Fruit fly (Drosophila melanogaster): ENCODE data around the gene cav.
A peak's percentile ranks its signal among the peaks of the same experiment; 100 is the strongest.

Gene cav

DNA sequence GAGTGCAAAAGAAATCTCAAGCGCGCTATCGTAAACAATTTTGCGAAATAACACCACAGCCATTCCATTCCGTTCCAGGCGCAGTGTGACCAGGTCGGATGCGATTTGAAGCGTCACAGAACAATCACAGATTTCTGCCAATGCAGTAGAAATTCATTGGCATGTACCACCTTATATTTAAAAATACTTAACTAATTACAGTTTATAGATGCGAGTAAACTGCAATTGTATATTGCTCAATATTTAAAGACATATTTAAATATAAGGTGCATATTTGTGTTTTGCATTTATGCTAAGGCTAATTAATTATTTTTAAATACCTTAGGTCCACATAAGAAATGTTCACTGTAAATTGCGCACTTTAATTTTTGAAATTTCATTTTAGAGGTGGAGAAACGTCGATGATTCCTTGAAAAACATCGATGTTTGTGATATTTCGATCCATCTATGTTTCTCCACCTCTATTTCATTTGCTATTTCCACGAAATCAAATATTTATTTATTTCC, 27.5 kb upstream of the cav start, which contains the start of the genes SMC6 and CG6204 (continued):
- TF ChIP-seq CG32006 (GFP tag; optimal IDR thresholded peaks at IDR 0.05) (peak; percentile 95), CG11294 (GFP tag; IDR thresholded peaks at IDR 0.05) (peak; percentile 91), dac (GFP tag; optimal IDR thresholded peaks at IDR 0.05) (peak; percentile 76), cyc (GFP tag; optimal IDR thresholded peaks at IDR 0.05) (peak; percentile 97), Eip75B (GFP tag; optimal IDR thresholded peaks at IDR 0.05) (peak; percentile 95), Sox102F (GFP tag; optimal IDR thresholded peaks at IDR 0.05) (peak; percentile 93), net (GFP tag; optimal IDR thresholded peaks at IDR 0.05) (peak; percentile 90), CG10631 (GFP tag; optimal IDR thresholded peaks at IDR 0.05) (peak; percentile 95), CG11902 (GFP tag; optimal IDR thresholded peaks at IDR 0.05) (peak; percentile 96), Gug (GFP tag; IDR thresholded peaks at IDR 0.05) (peak; percentile 94), CG6854 (GFP tag; optimal IDR thresholded peaks at IDR 0.05) (peak; percentile 83), CG8119 (GFP tag; IDR thresholded peaks at IDR 0.05) (peak; percentile 96), CG8632 (GFP tag; optimal IDR thresholded peaks at IDR 0.05) (peak; percentile 95), pdm3 (GFP tag; optimal IDR thresholded peaks at IDR 0.05) (peak; percentile 97), ss (GFP tag; optimal IDR thresholded peaks at IDR 0.05) (peak in 1 of 2 experiments; percentile 93), spab (GFP tag; optimal IDR thresholded peaks at IDR 0.05) (peak; percentile 90), CG31627 (GFP tag; optimal IDR thresholded peaks at IDR 0.05) (peak; percentile 97), CG6808 (GFP tag; optimal IDR thresholded peaks at IDR 0.05) (peak; percentile 90), OdsH (GFP tag; optimal IDR thresholded peaks at IDR 0.05) (peak; percentile 97), Hr39 (GFP tag; optimal IDR thresholded peaks at IDR 0.05) (peak; percentile 96)

DNA sequence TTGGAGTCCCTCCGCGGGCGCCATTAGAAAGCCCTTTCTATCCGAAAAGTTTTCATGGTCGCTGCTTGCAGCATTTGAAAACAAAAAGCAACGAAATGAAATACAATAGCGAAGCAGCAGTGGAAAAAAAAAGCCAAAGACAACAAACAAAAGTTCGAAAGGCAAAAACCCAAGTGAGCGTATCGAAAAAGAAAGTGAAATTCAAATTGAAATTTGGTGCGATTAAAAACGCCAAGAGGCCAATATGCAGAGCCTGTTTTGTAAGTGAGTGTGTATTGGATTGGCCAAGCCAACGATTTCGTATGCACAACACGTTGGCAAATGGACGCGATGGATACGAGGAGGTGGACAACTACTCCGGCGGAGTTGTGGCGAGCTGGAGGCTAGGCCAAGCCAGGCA, 18.2 kb upstream of the cav start:
- TF ChIP-seq CG32006 (GFP tag; optimal IDR thresholded peaks at IDR 0.05) (no peak), net (GFP tag; optimal IDR thresholded peaks at IDR 0.05) (no peak), CG16779 (tag; optimal IDR thresholded peaks at IDR 0.05) (no peak), dsx (GFP tag; optimal IDR thresholded peaks at IDR 0.05; ENCODE audit: poor library complexity, severe bottlenecking) (no peak), Blimp-1 (GFP tag; optimal IDR thresholded peaks at IDR 0.05) (peak; percentile 70), Ets96B (tag; optimal IDR thresholded peaks at IDR 0.05) (no peak), eg (GFP tag; IDR thresholded peaks at IDR 0.05) (peak; percentile 13; the same call in 1 of the 3 replicates)

- TF ChIP-seq fkh (GFP tag; optimal IDR thresholded peaks at IDR 0.05) = no peak
- peak; percentile 85 for TF ChIP-seq net (GFP tag; optimal IDR thresholded peaks at IDR 0.05)
- peak; percentile 79 for TF ChIP-seq CG10631 (GFP tag; optimal IDR thresholded peaks at IDR 0.05)
- peak; percentile 85 for TF ChIP-seq CG11762 (GFP tag; optimal IDR thresholded peaks at IDR 0.05; ENCODE audit: insufficient read depth)
- peak; percentile 94 for TF ChIP-seq svp (GFP tag)
- peak; percentile 79 for TF ChIP-seq Sox15 (GFP tag; optimal IDR thresholded peaks at IDR 0.05)
- peak; percentile 71 for TF ChIP-seq CG3032 (tag; optimal IDR thresholded peaks at IDR 0.05)
- peak; percentile 83 for TF ChIP-seq Hr39 (GFP tag; optimal IDR thresholded peaks at IDR 0.05)
- peak; percentile 84 for TF ChIP-seq CG34406 (GFP tag; optimal IDR thresholded peaks at IDR 0.05)
- peak; percentile 80 for TF ChIP-seq dac (GFP tag; optimal IDR thresholded peaks at IDR 0.05)
- peak; percentile 77 for TF ChIP-seq CG6854 (GFP tag; optimal IDR thresholded peaks at IDR 0.05)
- peak; percentile 88 for TF ChIP-seq Eip75B (GFP tag; optimal IDR thresholded peaks at IDR 0.05)
- peak; percentile 84 for TF ChIP-seq eg (GFP tag; IDR thresholded peaks at IDR 0.05)
- TF ChIP-seq spab (GFP tag; optimal IDR thresholded peaks at IDR 0.05) = peak; percentile 69
- peak; percentile 78 for TF ChIP-seq CG16779 (tag; optimal IDR thresholded peaks at IDR 0.05)
- peak; percentile 85 for TF ChIP-seq acj6 (GFP tag; optimal IDR thresholded peaks at IDR 0.05)
- peak; percentile 85 for TF ChIP-seq CG8632 (GFP tag; optimal IDR thresholded peaks at IDR 0.05)
- TF ChIP-seq CG4318 (GFP tag; optimal IDR thresholded peaks at IDR 0.05) = peak; percentile 76
- peak; percentile 98 for TF ChIP-seq Eip78C (GFP tag)
- TF ChIP-seq pdm3 (GFP tag; optimal IDR thresholded peaks at IDR 0.05) = peak; percentile 89
- TF ChIP-seq Hr4 (GFP tag; optimal IDR thresholded peaks at IDR 0.05) = peak; percentile 92
- peak; percentile 89 for TF ChIP-seq CG3919 (GFP tag; optimal IDR thresholded peaks at IDR 0.05)
- TF ChIP-seq CG6163 (GFP tag; IDR thresholded peaks at IDR 0.05) = peak; percentile 80
- TF ChIP-seq CG6808 (GFP tag; optimal IDR thresholded peaks at IDR 0.05) = peak; percentile 80
- peak; percentile 81 for TF ChIP-seq Smox (GFP tag; optimal IDR thresholded peaks at IDR 0.05)
- TF ChIP-seq Met (GFP tag; optimal IDR thresholded peaks at IDR 0.05) = peak; percentile 90
- peak; percentile 89 for TF ChIP-seq Sox14 (GFP tag; optimal IDR thresholded peaks at IDR 0.05)
- peak; percentile 73 for TF ChIP-seq Ets21C (GFP tag; optimal IDR thresholded peaks at IDR 0.05)
- TF ChIP-seq CG8119 (GFP tag; IDR thresholded peaks at IDR 0.05) = peak; percentile 94
- peak; percentile 80 for TF ChIP-seq Gug (GFP tag; IDR thresholded peaks at IDR 0.05)
- TF ChIP-seq CG8319 (GFP tag; optimal IDR thresholded peaks at IDR 0.05) = peak; percentile 72
- peak; percentile 88 for TF ChIP-seq OdsH (GFP tag; optimal IDR thresholded peaks at IDR 0.05)
- TF ChIP-seq ss (GFP tag; optimal IDR thresholded peaks at IDR 0.05) = peak; percentile 82 to 86
- peak; percentile 78 for TF ChIP-seq Eip93F (GFP tag; optimal IDR thresholded peaks at IDR 0.05)
- peak; percentile 72 for TF ChIP-seq CG10669 (GFP tag; optimal IDR thresholded peaks at IDR 0.05)
- peak; percentile 72 for TF ChIP-seq dsx (GFP tag; optimal IDR thresholded peaks at IDR 0.05; ENCODE audit: poor library complexity, severe bottlenecking)
- TF ChIP-seq CG11902 (GFP tag; optimal IDR thresholded peaks at IDR 0.05) = peak; percentile 69
Measured at dm6 chr3R:24203426-24203825, 17.5 kb upstream of the cav start.

All from whole organism, prepupa.